Fruit fly (Drosophila melanogaster) whole organism, embryonic: ENCODE measurements around the gene SecCl.

Source experiments
- Abd-B ChIP-seq: fragments of 200-800 bp; sonication (Bioruptor generic); optimal IDR thresholded peaks from 2 replicates; lab custom pipeline; 2018; ENCODE audit warnings: missing biosample characterization, mild to moderate bottlenecking, missing genetic modification characterization, moderate library complexity
- Blimp-1 ChIP-seq: fragments of 200-800 bp; sonication (Bioruptor generic); optimal IDR thresholded peaks from 3 replicates; lab custom pipeline; 2018; ENCODE audit warnings: missing biosample characterization, missing genetic modification characterization, mild to moderate bottlenecking, moderate library complexity, missing genetic modification reagents
- CG11504 ChIP-seq: fragments of 200-800 bp; sonication (Bioruptor generic); optimal IDR thresholded peaks from 3 replicates; lab custom pipeline; 2019; ENCODE audit warnings: missing biosample characterization, mild to moderate bottlenecking, missing genetic modification characterization, moderate library complexity
- CG1233 ChIP-seq: fragments of 200-800 bp; sonication (Bioruptor generic); optimal IDR thresholded peaks from 4 replicates; lab custom pipeline; 2018; ENCODE audit warnings: missing biosample characterization, mild to moderate bottlenecking, missing genetic modification characterization
- CG12769 ChIP-seq: fragments of 200-800 bp; sonication (Bioruptor generic); optimal IDR thresholded peaks from 2 replicates; lab custom pipeline; 2019; ENCODE audit warnings: missing biosample characterization, mild to moderate bottlenecking, missing genetic modification characterization, moderate library complexity
- CG14860 ChIP-seq: fragments of 200-800 bp; sonication (Bioruptor generic); IDR thresholded peaks from 3 replicates; pipeline ENCODE4 v1.3.6; 2022; ENCODE audit warnings: missing biosample characterization, missing genetic modification characterization; ENCODE audit not compliant: partially characterized antibody
- CG1602 ChIP-seq: fragments of 200-800 bp; sonication (Bioruptor generic); optimal IDR thresholded peaks from 3 replicates; lab custom pipeline; 2016; ENCODE audit warnings: missing biosample characterization, missing genetic modification characterization
- CG1603 ChIP-seq: fragments of 200-800 bp; sonication (Bioruptor generic); optimal IDR thresholded peaks from 2 replicates; lab custom pipeline; 2019; ENCODE audit warnings: missing biosample characterization, mild to moderate bottlenecking, missing genetic modification characterization, moderate library complexity
- CG1647 ChIP-seq: fragments of 200-800 bp; sonication (Bioruptor generic); optimal IDR thresholded peaks from 3 replicates; lab custom pipeline; 2016; ENCODE audit warnings: missing biosample characterization, missing genetic modification characterization
- CG18476 ChIP-seq: fragments of 200-800 bp; sonication (Bioruptor generic); optimal IDR thresholded peaks from 2 replicates; lab custom pipeline; 2016; ENCODE audit warnings: missing biosample characterization, mild to moderate bottlenecking, missing genetic modification characterization
- CG2199 ChIP-seq: fragments of 200-800 bp; sonication (Bioruptor generic); IDR thresholded peaks from 3 replicates; pipeline ENCODE4 v1.3.6; 2022; ENCODE audit warnings: missing biosample characterization, missing genetic modification characterization
- CG2875 ChIP-seq: fragments of 200-800 bp; sonication (Bioruptor generic); optimal IDR thresholded peaks from 2 replicates; lab custom pipeline; 2017; ENCODE audit warnings: missing biosample characterization, mild to moderate bottlenecking, missing genetic modification characterization, missing genetic modification reagents
- CG3065 ChIP-seq: fragments of 200-800 bp; sonication (Bioruptor generic); optimal IDR thresholded peaks from 2 replicates; lab custom pipeline; 2016; ENCODE audit warnings: missing biosample characterization, missing genetic modification characterization
- CG5180 ChIP-seq: fragments of 200-800 bp; sonication (Bioruptor generic); optimal IDR thresholded peaks from 3 replicates; lab custom pipeline; 2017; ENCODE audit warnings: missing biosample characterization, missing genetic modification characterization, mild to moderate bottlenecking, moderate library complexity, missing genetic modification reagents
- CG6683 ChIP-seq: fragments of 200-800 bp; sonication (Bioruptor generic); optimal IDR thresholded peaks from 2 replicates; lab custom pipeline; 2017; ENCODE audit warnings: missing biosample characterization, mild to moderate bottlenecking, missing genetic modification characterization, missing genetic modification reagents
- CG7372 ChIP-seq: fragments of 200-800 bp; sonication (Bioruptor generic); IDR thresholded peaks from 2 replicates; pipeline ENCODE4 v1.3.6; 2022; ENCODE audit warnings: missing biosample characterization, missing genetic modification characterization
- CG7987 ChIP-seq: fragments of 200-800 bp; sonication (Bioruptor generic); optimal IDR thresholded peaks from 2 replicates; lab custom pipeline; 2018; ENCODE audit warnings: missing biosample characterization, mild to moderate bottlenecking, missing genetic modification characterization, moderate library complexity
- D19A ChIP-seq: fragments of 200-800 bp; optimal IDR thresholded peaks from 3 replicates; lab custom pipeline; 2019; ENCODE audit warnings: missing biosample characterization, mild to moderate bottlenecking, missing genetic modification characterization, moderate library complexity
- Deaf1 ChIP-seq: fragments of 200-800 bp; optimal IDR thresholded peaks from 3 replicates; lab custom pipeline; 2019; ENCODE audit warnings: missing biosample characterization, mild to moderate bottlenecking, missing genetic modification characterization, moderate library complexity
- Ets65A ChIP-seq: fragments of 200-800 bp; sonication (Bioruptor generic); peaks from one replicate; lab custom pipeline; 2016; ENCODE audit warnings: missing biosample characterization, missing genetic modification characterization
- H15 ChIP-seq: fragments of 200-800 bp; sonication (Bioruptor generic); IDR thresholded peaks from 3 replicates; pipeline ENCODE4 v1.3.6; 2022; ENCODE audit warnings: missing biosample characterization, missing genetic modification characterization
- Hmx ChIP-seq: fragments of 200-800 bp; sonication (Bioruptor generic); optimal IDR thresholded peaks from 2 replicates; lab custom pipeline; 2016; ENCODE audit warnings: missing biosample characterization, missing genetic modification characterization
- Hr51 ChIP-seq, 2 experiments: fragments of 200-800 bp; sonication (Bioruptor generic); optimal IDR thresholded peaks; 2 replicates in 1 of 2; 3 replicates in 1 of 2; lab custom pipeline; 2016 to 2018; ENCODE audit warnings: missing biosample characterization in 2 of 2, missing genetic modification characterization in 2 of 2, mild to moderate bottlenecking in 1 of 2, moderate library complexity in 1 of 2
- Ravus ChIP-seq: fragments of 200-800 bp; sonication (Bioruptor generic); IDR thresholded peaks from 2 replicates; pipeline ENCODE4 v1.3.6; 2022; ENCODE audit warnings: missing biosample characterization, missing genetic modification characterization
- Vsx1 ChIP-seq: fragments of 200-800 bp; sonication (Bioruptor generic); optimal IDR thresholded peaks from 2 replicates; lab custom pipeline; 2017; ENCODE audit warnings: missing biosample characterization, mild to moderate bottlenecking, missing genetic modification characterization, missing genetic modification reagents
- ac ChIP-seq: fragments of 200-800 bp; sonication (Bioruptor generic); optimal IDR thresholded peaks from 3 replicates; lab custom pipeline; 2017; ENCODE audit warnings: missing biosample characterization, mild to moderate bottlenecking, missing genetic modification characterization
- ara ChIP-seq: fragments of 200-800 bp; sonication (Bioruptor generic); IDR thresholded peaks from 2 replicates; pipeline ENCODE4 v1.3.6; 2022; ENCODE audit warnings: missing biosample characterization, missing genetic modification characterization
- ato ChIP-seq: fragments of 200-800 bp; sonication (Bioruptor generic); IDR thresholded peaks from 2 replicates; pipeline ENCODE4 v1.3.6; 2022; ENCODE audit warnings: missing biosample characterization, missing genetic modification characterization; ENCODE audit not compliant: partially characterized antibody
- cas ChIP-seq: fragments of 200-800 bp; sonication (Bioruptor generic); IDR thresholded peaks from 2 replicates; pipeline ENCODE4 v1.3.6; 2022; ENCODE audit warnings: missing biosample characterization, missing genetic modification characterization
- cg ChIP-seq: fragments of 200-800 bp; sonication (Bioruptor generic); optimal IDR thresholded peaks from 3 replicates; lab custom pipeline; 2019; ENCODE audit warnings: missing biosample characterization, mild to moderate bottlenecking, missing genetic modification characterization, moderate library complexity
- chinmo ChIP-seq: fragments of 200-800 bp; sonication (Bioruptor generic); IDR thresholded peaks from 4 replicates; pipeline ENCODE4 v1.3.6; 2022; ENCODE audit warnings: missing biosample characterization, missing genetic modification characterization; ENCODE audit not compliant: partially characterized antibody
- croc ChIP-seq: fragments of 200-800 bp; sonication (Bioruptor generic); conservative IDR thresholded peaks from 3 replicates; pipeline ENCODE4 v1.3.6; 2022; ENCODE audit warnings: missing biosample characterization, missing genetic modification characterization
- disco-r ChIP-seq: fragments of 200-800 bp; sonication (Bioruptor generic); optimal IDR thresholded peaks from 2 replicates; lab custom pipeline; 2016; ENCODE audit warnings: missing biosample characterization, missing genetic modification characterization
- exex ChIP-seq: fragments of 200-800 bp; sonication (Bioruptor generic); optimal IDR thresholded peaks from 4 replicates; lab custom pipeline; 2018; ENCODE audit warnings: missing biosample characterization, mild to moderate bottlenecking, missing genetic modification characterization, moderate library complexity
- gsb ChIP-seq: fragments of 200-800 bp; sonication (Bioruptor generic); IDR thresholded peaks from 2 replicates; pipeline ENCODE4 v1.3.6; 2022; ENCODE audit warnings: missing biosample characterization, missing genetic modification characterization
- her ChIP-seq: fragments of 200-800 bp; sonication (Bioruptor generic); optimal IDR thresholded peaks from 2 replicates; lab custom pipeline; 2016; ENCODE audit warnings: missing biosample characterization, missing genetic modification characterization
- klu ChIP-seq: fragments of 200-800 bp; sonication (Bioruptor generic); IDR thresholded peaks from 2 replicates; pipeline ENCODE4 v1.3.6; 2022; ENCODE audit warnings: missing biosample characterization, missing genetic modification characterization
- kni ChIP-seq: fragments of 200-800 bp; sonication (Bioruptor generic); optimal IDR thresholded peaks from 3 replicates; lab custom pipeline; 2017; ENCODE audit warnings: mild to moderate bottlenecking, missing biosample characterization, missing genetic modification reagents, missing genetic modification characterization
- nom ChIP-seq: fragments of 200-800 bp; sonication (Bioruptor generic); optimal IDR thresholded peaks from 2 replicates; lab custom pipeline; 2017; ENCODE audit warnings: missing biosample characterization, missing genetic modification characterization, mild to moderate bottlenecking, moderate library complexity, missing genetic modification reagents
- onecut ChIP-seq: fragments of 200-800 bp; sonication (Bioruptor generic); IDR thresholded peaks from 2 replicates; pipeline ENCODE4 v1.3.6; 2022; ENCODE audit warnings: missing biosample characterization, missing genetic modification characterization
- phol ChIP-seq: fragments of 200-800 bp; sonication (Bioruptor generic); optimal IDR thresholded peaks from 3 replicates; lab custom pipeline; 2018; ENCODE audit warnings: missing biosample characterization, mild to moderate bottlenecking, missing genetic modification characterization, moderate library complexity
- rib ChIP-seq: fragments of 200-800 bp; sonication (Bioruptor generic); IDR thresholded peaks from 2 replicates; pipeline ENCODE4 v1.3.6; 2022; ENCODE audit warnings: missing biosample characterization, missing genetic modification characterization
- sd ChIP-seq: fragments of 200-800 bp; sonication (Bioruptor generic); optimal IDR thresholded peaks from 3 replicates; lab custom pipeline; 2018; ENCODE audit warnings: missing biosample characterization, mild to moderate bottlenecking, missing genetic modification characterization, moderate library complexity
- slbo ChIP-seq: fragments of 200-800 bp; sonication (Bioruptor generic); IDR thresholded peaks from 2 replicates; pipeline ENCODE4 v1.3.6; 2022; ENCODE audit warnings: missing biosample characterization, missing genetic modification characterization
- sr ChIP-seq: fragments of 200-800 bp; sonication (Bioruptor generic); IDR thresholded peaks from 3 replicates; pipeline ENCODE4 v1.3.6; 2022; ENCODE audit warnings: missing biosample characterization, missing genetic modification characterization
- ssp ChIP-seq: fragments of 200-800 bp; sonication (Bioruptor generic); IDR thresholded peaks from 2 replicates; pipeline ENCODE4 v1.3.6; 2022; ENCODE audit warnings: missing biosample characterization, missing genetic modification characterization
- trem ChIP-seq: fragments of 200-800 bp; optimal IDR thresholded peaks from 3 replicates; lab custom pipeline; 2019; ENCODE audit warnings: missing biosample characterization, mild to moderate bottlenecking, missing genetic modification characterization, moderate library complexity

The SecCl gene

DNA sequence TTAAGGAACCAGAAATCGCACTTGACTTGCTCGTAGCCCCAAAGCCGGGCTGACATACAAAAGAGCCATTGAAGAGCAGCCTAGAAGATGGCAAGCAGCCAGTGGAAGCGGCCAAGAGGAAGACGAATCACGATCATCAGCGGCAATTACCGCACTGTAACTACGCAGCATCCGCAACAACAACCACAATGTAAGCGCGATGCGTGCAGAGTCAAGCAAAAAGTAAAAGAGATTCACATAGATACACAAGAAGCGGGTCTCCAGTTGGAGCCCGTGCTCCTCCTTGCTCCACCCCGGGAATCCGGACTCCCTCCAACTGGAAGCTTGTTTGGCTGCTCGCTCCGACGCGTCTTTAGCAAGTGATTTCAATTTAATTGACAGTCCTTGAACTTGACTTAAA is 21.7 kb downstream of the SecCl start:
- no peak for TF ChIP-seq CG1603 (tag; lab: Kevin White, UChicago)
- TF ChIP-seq H15 (GFP tag; lab: Robert Waterston, UW): no peak
- TF ChIP-seq croc (GFP tag; lab: Robert Waterston, UW): no peak
- TF ChIP-seq klu: no peak
- no peak for TF ChIP-seq Ravus (GFP tag; lab: Robert Waterston, UW)
- no peak for TF ChIP-seq Ets65A
- TF ChIP-seq Vsx1 (GFP tag; lab: Kevin White, UChicago): no peak
- TF ChIP-seq gsb: 0 out of 2 replicates have a peak, but pooled peaks have one; percentile 25
- TF ChIP-seq CG3065: no peak
- no peak for TF ChIP-seq onecut (GFP tag; lab: Robert Waterston, UW)
- TF ChIP-seq her (GFP tag; lab: Kevin White, UChicago): no peak
- peak; percentile 12 for TF ChIP-seq nom
- TF ChIP-seq ac (GFP tag; lab: Kevin White, UChicago): no peak
- TF ChIP-seq phol (tag; lab: Kevin White, UChicago): no peak
- peak; percentile 25; the same call in 1 of the 2 replicates for TF ChIP-seq slbo (GFP tag; lab: Robert Waterston, UW)
- TF ChIP-seq, all 482 proteins: peak for 3

dm6 chr3L:17493256-17493655 is 23.3 kb downstream of the SecCl start:
- TF ChIP-seq CG7987 (GFP tag; lab: Kevin White, UChicago) (no peak), CG18476 (GFP tag; lab: Kevin White, UChicago) (no peak), ssp (GFP tag; lab: Robert Waterston, UW) (no peak), CG6683 (GFP tag; lab: Kevin White, UChicago) (no peak), Abd-B (no peak), Hr51 (GFP tag; optimal IDR thresholded peaks at IDR 0.05; lab: Kevin White, UChicago) (no peak), ato (GFP tag; lab: Robert Waterston, UW) (no peak), sr (GFP tag; lab: Robert Waterston, UW) (peak; percentile 67; the same call in 1 of the 3 replicates), Blimp-1 (GFP tag; lab: Kevin White, UChicago) (peak; percentile 28), CG7372 (GFP tag; lab: Robert Waterston, UW) (peak; percentile 69), Ets65A (peak; percentile 20), CG1233 (no peak), CG1647 (GFP tag; lab: Kevin White, UChicago) (no peak), cas (GFP tag; lab: Robert Waterston, UW) (no peak), trem (tag; lab: Kevin White, UChicago) (no peak), D19A (tag; lab: Kevin White, UChicago) (no peak), chinmo (no peak), rib (GFP tag; lab: Robert Waterston, UW) (no peak), Hmx (GFP tag; lab: Kevin White, UChicago) (no peak), CG14860 (GFP tag; lab: Robert Waterston, UW) (0 out of 3 replicates have a peak, but pooled peaks have one; percentile 16)
- TF ChIP-seq, all 482 proteins: peak for 5

- TF ChIP-seq Deaf1 (tag; lab: Kevin White, UChicago) (peak; percentile 38), CG2199 (GFP tag; lab: Robert Waterston, UW) (peak; percentile 75; the same call in 1 of the 3 replicates), CG5180 (GFP tag; lab: Kevin White, UChicago) (no peak), CG2875 (no peak), CG11504 (no peak), cg (GFP tag; lab: Kevin White, UChicago) (peak; percentile 52), sd (tag; lab: Kevin White, UChicago) (peak; percentile 92), CG1602 (GFP tag; lab: Kevin White, UChicago) (no peak), D19A (tag; lab: Kevin White, UChicago) (no peak), disco-r (GFP tag; lab: Kevin White, UChicago) (no peak), ara (GFP tag; lab: Robert Waterston, UW) (0 out of 2 replicates have a peak, but pooled peaks have one; percentile 32), exex (tag; lab: Kevin White, UChicago) (peak; percentile 46), CG12769 (peak; percentile 3), kni (GFP tag; lab: Kevin White, UChicago) (peak; percentile 37), sr (GFP tag; lab: Robert Waterston, UW) (peak; percentile 91)
These were observed 24.0 kb downstream of the SecCl start for dm6 chr3L:17493807-17494404.
